Fruit fly (Drosophila melanogaster) whole organism, wandering third instar larva: ENCODE results near the gene LysRS.

Experiments used
- Abd-B ChIP-seq: fragments of >200 bp; optimal IDR thresholded peaks from 2 replicates; lab custom pipeline; 2017; ENCODE audit warnings: missing biosample characterization, missing genetic modification characterization
- CG32264 ChIP-seq: fragments of 200-800 bp; sonication (Bioruptor generic); optimal IDR thresholded peaks from 2 replicates; lab custom pipeline; 2016; ENCODE audit warnings: missing biosample characterization, missing genetic modification characterization
- CG9705 ChIP-seq: fragments of 200-800 bp; sonication (Bioruptor generic); optimal IDR thresholded peaks from 2 replicates; lab custom pipeline; 2018; ENCODE audit warnings: missing biosample characterization, mild to moderate bottlenecking, missing genetic modification characterization
- CrebA ChIP-seq: fragments of 200-800 bp; sonication (Bioruptor generic); optimal IDR thresholded peaks from 2 replicates; lab custom pipeline; 2016; ENCODE audit warnings: missing biosample characterization, mild to moderate bottlenecking, missing genetic modification characterization, borderline replicate concordance
- Dfd ChIP-seq: fragments of >200 bp; optimal IDR thresholded peaks from 2 replicates; lab custom pipeline; 2017; ENCODE audit warnings: missing biosample characterization, missing genetic modification characterization
- Dif ChIP-seq: fragments of 200-275, 200-300 bp; sonication (Bioruptor generic); optimal IDR thresholded peaks from 2 replicates; lab custom pipeline; 2018; ENCODE audit warnings: missing biosample characterization, missing genetic modification characterization; ENCODE audit not compliant: partially characterized antibody
- GATAd ChIP-seq: sonication (Bioruptor generic); optimal IDR thresholded peaks from 2 replicates; lab custom pipeline; 2016; ENCODE audit warnings: missing biosample characterization, missing genetic modification characterization
- HLH106 ChIP-seq: fragments of 200-800 bp; optimal IDR thresholded peaks from 3 replicates; lab custom pipeline; 2019; ENCODE audit warnings: missing biosample characterization, mild to moderate bottlenecking, missing genetic modification characterization, moderate library complexity
- Hnf4 ChIP-seq: fragments of 200-800 bp; sonication (Bioruptor generic); optimal IDR thresholded peaks from 2 replicates; lab custom pipeline; 2016; ENCODE audit warnings: missing biosample characterization, mild to moderate bottlenecking, missing genetic modification characterization
- Hr78 ChIP-seq: fragments of >200 bp; optimal IDR thresholded peaks from 2 replicates; lab custom pipeline; 2017; ENCODE audit warnings: missing biosample characterization, missing genetic modification characterization
- Hr83 ChIP-seq: fragments of 200-300 bp; sonication (Bioruptor generic); optimal IDR thresholded peaks from 2 replicates; lab custom pipeline; 2016; ENCODE audit warnings: missing biosample characterization, mild to moderate bottlenecking, missing genetic modification characterization, moderate library complexity; ENCODE audit not compliant: poor library complexity, severe bottlenecking
- Jra ChIP-seq: sonication (Bioruptor generic); optimal IDR thresholded peaks from 2 replicates; lab custom pipeline; 2016; ENCODE audit warnings: missing biosample characterization, missing genetic modification characterization
- Mio ChIP-seq: sonication (Bioruptor generic); optimal IDR thresholded peaks from 2 replicates; lab custom pipeline; 2016; ENCODE audit warnings: missing biosample characterization, missing genetic modification characterization
- Myc ChIP-seq: fragments of >200 bp; optimal IDR thresholded peaks from 2 replicates; lab custom pipeline; 2017
- N ChIP-seq: fragments of >200 bp; optimal IDR thresholded peaks from 2 replicates; lab custom pipeline; 2018; ENCODE audit warnings: missing biosample characterization, missing external identifiers, missing genetic modification characterization
- OdsH ChIP-seq: fragments of 200-800 bp; sonication (Bioruptor generic); optimal IDR thresholded peaks from 2 replicates; lab custom pipeline; 2016; ENCODE audit warnings: missing biosample characterization, mild to moderate bottlenecking, missing genetic modification characterization
- Rel ChIP-seq, 2 experiments: fragments of 200-800 bp; sonication (Bioruptor generic) in 1 of 2; optimal IDR thresholded peaks; 2 replicates in 1 of 2; 3 replicates in 1 of 2; lab custom pipeline; 2016 to 2019; ENCODE audit warnings: mild to moderate bottlenecking in 2 of 2, missing biosample characterization in 2 of 2, missing genetic modification characterization in 2 of 2, moderate library complexity in 1 of 2
- Sp1 ChIP-seq: fragments of 200-800 bp; sonication (Bioruptor generic); optimal IDR thresholded peaks from 3 replicates; lab custom pipeline; 2019; ENCODE audit warnings: missing biosample characterization, mild to moderate bottlenecking, missing genetic modification characterization, moderate library complexity
- Vsx2 ChIP-seq: fragments of 200-300, 225-300 bp; sonication (Bioruptor generic); optimal IDR thresholded peaks from 2 replicates; lab custom pipeline; 2018; ENCODE audit warnings: missing biosample characterization, missing genetic modification characterization; ENCODE audit not compliant: partially characterized antibody
- br ChIP-seq: fragments of 200-800 bp; sonication (Bioruptor generic); optimal IDR thresholded peaks from 2 replicates; lab custom pipeline; 2016; ENCODE audit warnings: missing biosample characterization, missing genetic modification characterization
- brk ChIP-seq: fragments of 200-800 bp; sonication (Bioruptor generic); optimal IDR thresholded peaks from 2 replicates; lab custom pipeline; 2016; ENCODE audit warnings: missing biosample characterization, mild to moderate bottlenecking, missing genetic modification characterization
- dmrt93B ChIP-seq: fragments of 200-800 bp; sonication (Bioruptor generic); optimal IDR thresholded peaks from 2 replicates; lab custom pipeline; 2018; ENCODE audit warnings: missing biosample characterization, mild to moderate bottlenecking, missing genetic modification characterization
- dsf ChIP-seq: sonication (Bioruptor generic); optimal IDR thresholded peaks from 2 replicates; lab custom pipeline; 2016; ENCODE audit warnings: missing biosample characterization, missing genetic modification characterization, borderline replicate concordance
- ey ChIP-seq: fragments of 200-800 bp; sonication (Bioruptor generic); optimal IDR thresholded peaks from 2 replicates; lab custom pipeline; 2016; ENCODE audit warnings: missing biosample characterization, missing genetic modification characterization
- foxo ChIP-seq, 2 experiments: fragments of 200-800 bp; sonication (Bioruptor generic); optimal IDR thresholded peaks; 2 replicates in 1 of 2; 3 replicates in 1 of 2; lab custom pipeline; 2016 to 2017; ENCODE audit warnings: missing biosample characterization in 2 of 2, missing genetic modification characterization in 2 of 2
- fru ChIP-seq: fragments of 200-800 bp; sonication (Bioruptor generic); optimal IDR thresholded peaks from 3 replicates; lab custom pipeline; 2016; ENCODE audit warnings: missing biosample characterization, mild to moderate bottlenecking, missing genetic modification characterization
- h ChIP-seq: fragments of 200-800 bp; sonication (Bioruptor generic); optimal IDR thresholded peaks from 3 replicates; lab custom pipeline; 2016; ENCODE audit warnings: missing biosample characterization, mild to moderate bottlenecking, missing genetic modification characterization
- jim ChIP-seq: fragments of 175-275, 200-325 bp; sonication (Bioruptor generic); optimal IDR thresholded peaks from 2 replicates; lab custom pipeline; 2016; ENCODE audit warnings: missing biosample characterization, mild to moderate bottlenecking, missing genetic modification characterization
- lola ChIP-seq: fragments of >200 bp; optimal IDR thresholded peaks from 2 replicates; lab custom pipeline; 2017; ENCODE audit warnings: missing biosample characterization, missing genetic modification characterization
- psq ChIP-seq: fragments of 200-800 bp; sonication (Bioruptor generic); optimal IDR thresholded peaks from 3 replicates; lab custom pipeline; 2017; ENCODE audit warnings: missing biosample characterization, mild to moderate bottlenecking, missing genetic modification characterization, moderate library complexity
- rgr ChIP-seq: fragments of 200-800 bp; sonication (Bioruptor generic); optimal IDR thresholded peaks from 3 replicates; lab custom pipeline; 2016; ENCODE audit warnings: missing biosample characterization, mild to moderate bottlenecking, missing genetic modification characterization
- sage ChIP-seq: fragments of 200-800 bp; sonication (Bioruptor generic); optimal IDR thresholded peaks from 2 replicates; lab custom pipeline; 2016; ENCODE audit warnings: missing biosample characterization, mild to moderate bottlenecking, missing genetic modification characterization
- sv ChIP-seq: fragments of 200-800 bp; sonication (Bioruptor generic); optimal IDR thresholded peaks from 3 replicates; lab custom pipeline; 2016; ENCODE audit warnings: missing biosample characterization, missing genetic modification characterization
- tai ChIP-seq: sonication (Bioruptor generic); optimal IDR thresholded peaks from 2 replicates; lab custom pipeline; 2016; ENCODE audit warnings: missing biosample characterization, missing genetic modification characterization
- woc ChIP-seq: sonication (Bioruptor generic); optimal IDR thresholded peaks from 2 replicates; lab custom pipeline; 2016; ENCODE audit warnings: missing biosample characterization, mild to moderate bottlenecking, missing genetic modification characterization

The LysRS gene

DNA sequence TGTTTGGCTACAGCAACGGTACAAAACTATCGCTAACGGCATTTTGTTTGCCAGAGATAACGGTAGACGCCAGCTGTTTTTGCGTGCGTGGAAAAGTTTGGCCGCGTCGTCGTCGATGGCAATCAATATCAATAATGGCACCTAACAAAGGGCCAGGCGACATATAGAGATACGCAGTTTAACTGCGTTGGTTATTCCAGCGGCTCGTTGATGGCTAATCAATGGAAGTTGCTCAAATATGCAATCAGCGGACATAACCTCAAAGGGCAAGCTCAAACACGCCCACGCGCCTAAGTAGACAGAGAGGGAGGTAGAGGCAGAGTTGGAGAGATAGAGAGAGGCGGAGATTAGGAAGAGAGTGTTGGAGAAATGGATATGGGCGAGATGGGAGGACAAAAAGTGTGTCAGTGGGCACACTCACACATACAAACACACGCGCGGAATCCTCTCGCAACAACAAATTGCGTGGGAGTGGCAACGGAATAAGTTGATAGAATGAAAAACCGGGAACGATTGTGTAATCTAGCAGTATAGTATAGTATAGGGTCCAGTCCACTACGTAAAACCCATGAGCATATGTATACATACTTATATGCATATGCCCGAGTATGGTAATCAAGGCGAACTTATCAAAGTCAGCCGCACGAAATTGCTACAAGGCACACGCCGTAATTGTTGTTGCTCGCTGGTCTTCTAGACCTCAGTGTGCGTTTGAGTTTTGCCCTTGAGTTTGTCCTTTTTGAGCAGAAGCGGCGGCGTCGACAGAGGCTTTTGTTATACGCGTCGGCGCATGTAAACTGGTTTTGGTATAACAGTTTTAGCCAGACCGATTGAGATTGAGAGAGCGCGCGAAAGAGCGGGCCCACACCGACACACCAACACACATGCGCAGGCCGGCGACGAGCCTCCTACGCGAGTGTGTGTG is 9.3 kb downstream of the LysRS start:
- peak; percentile 55 for TF ChIP-seq Dif (GFP tag; lab: Kevin White, UChicago)
- TF ChIP-seq N (GFP tag; lab: Kevin White, UChicago): no peak
- TF ChIP-seq Jra: no peak
- no peak for TF ChIP-seq Hr83
- no peak for TF ChIP-seq Abd-B (GFP tag; lab: Kevin White, UChicago)
- TF ChIP-seq fru: no peak
- peak; percentile 28 for TF ChIP-seq h (GFP tag; lab: Kevin White, UChicago)
- TF ChIP-seq psq (GFP tag; lab: Kevin White, UChicago): no peak
- TF ChIP-seq Rel (GFP tag; optimal IDR thresholded peaks at IDR 0.05; lab: Kevin White, UChicago): no peak
- peak; percentile 2 for TF ChIP-seq Rel (tag; optimal IDR thresholded peaks at IDR 0.05; lab: Kevin White, UChicago)
- TF ChIP-seq, all 38 proteins: peak for 3

DNA sequence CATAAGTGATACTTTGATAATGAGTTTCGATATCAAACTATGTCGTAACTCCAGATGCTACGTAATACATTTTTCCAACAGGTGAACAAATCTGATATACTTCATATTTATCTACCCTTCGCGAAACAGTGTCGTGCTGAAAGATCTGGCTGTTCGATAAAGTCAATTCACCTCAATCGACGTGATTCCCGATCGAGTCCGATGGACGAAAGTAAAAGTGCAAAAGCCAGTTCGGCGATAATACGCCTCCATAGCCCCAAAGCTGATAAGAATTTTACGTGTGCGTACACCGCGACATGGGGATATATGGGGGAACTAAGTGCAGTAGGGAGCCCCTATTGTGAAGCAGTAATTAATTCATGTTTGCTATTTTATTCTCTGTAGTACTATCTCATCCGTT is 10.6 kb downstream of the LysRS start:
- no peak for TF ChIP-seq CG32264 (GFP tag; lab: Kevin White, UChicago)
- no peak for TF ChIP-seq dmrt93B
- TF ChIP-seq Rel (GFP tag; optimal IDR thresholded peaks at IDR 0.05; lab: Kevin White, UChicago): no peak
- peak; percentile 89 for TF ChIP-seq Rel (tag; optimal IDR thresholded peaks at IDR 0.05; lab: Kevin White, UChicago)
- no peak for TF ChIP-seq Jra
- TF ChIP-seq h (GFP tag; lab: Kevin White, UChicago): peak; percentile 21
- TF ChIP-seq woc: no peak

DNA sequence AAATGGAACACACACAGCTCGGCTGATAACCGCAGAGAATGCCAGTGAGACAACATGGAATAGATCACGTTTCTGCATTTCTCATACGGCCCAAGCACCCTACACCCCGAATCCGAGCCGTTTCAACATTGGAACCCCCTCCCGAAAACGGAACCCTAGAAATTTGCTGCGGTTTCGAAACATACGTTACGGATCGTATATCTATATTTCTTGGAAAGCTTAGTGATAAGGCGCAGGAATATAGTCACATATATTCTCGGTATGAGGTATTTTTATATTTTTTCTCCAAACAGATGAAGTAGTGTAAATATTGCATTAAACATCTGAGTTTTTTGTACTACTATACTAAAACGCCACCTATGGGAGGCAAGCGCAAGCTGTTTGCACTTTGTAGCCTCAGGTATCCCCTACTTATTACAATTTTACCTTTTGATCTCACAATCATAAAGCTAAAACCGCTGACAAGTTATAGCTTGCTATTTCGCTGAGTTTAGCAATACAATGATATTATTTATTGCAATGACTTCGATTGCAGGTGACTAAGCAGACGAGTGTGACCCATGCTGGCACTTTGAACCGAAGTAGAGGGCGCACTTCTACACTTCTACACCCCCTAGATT is 13.3 kb downstream of the LysRS start:
- no peak for TF ChIP-seq sv (GFP tag; lab: Kevin White, UChicago)

DNA sequence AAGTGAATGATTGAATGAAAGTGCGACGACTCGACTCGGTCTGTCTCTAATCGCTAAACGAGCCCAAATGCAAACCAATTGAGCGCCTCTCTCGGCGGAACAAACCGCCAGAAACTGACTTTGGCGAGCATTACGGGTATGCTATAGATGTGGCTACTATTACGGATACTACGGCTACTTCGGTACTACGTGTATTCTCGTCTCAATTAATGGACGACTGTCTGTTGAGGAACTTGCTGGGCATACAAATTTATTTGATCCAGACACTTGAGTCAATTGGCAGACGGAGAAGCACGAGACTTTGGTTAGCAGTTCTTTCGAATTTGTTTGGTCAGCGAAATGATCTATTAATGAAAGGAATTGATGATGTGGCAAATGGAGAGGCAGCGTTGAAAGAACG is 14.2 kb downstream of the LysRS start:
- TF ChIP-seq Dfd (GFP tag; lab: Kevin White, UChicago) (no peak), ey (GFP tag; lab: Kevin White, UChicago) (no peak), dsf (GFP tag; lab: Kevin White, UChicago) (no peak), Jra (no peak)
- TF ChIP-seq, all 38 proteins: peak for 0

DNA sequence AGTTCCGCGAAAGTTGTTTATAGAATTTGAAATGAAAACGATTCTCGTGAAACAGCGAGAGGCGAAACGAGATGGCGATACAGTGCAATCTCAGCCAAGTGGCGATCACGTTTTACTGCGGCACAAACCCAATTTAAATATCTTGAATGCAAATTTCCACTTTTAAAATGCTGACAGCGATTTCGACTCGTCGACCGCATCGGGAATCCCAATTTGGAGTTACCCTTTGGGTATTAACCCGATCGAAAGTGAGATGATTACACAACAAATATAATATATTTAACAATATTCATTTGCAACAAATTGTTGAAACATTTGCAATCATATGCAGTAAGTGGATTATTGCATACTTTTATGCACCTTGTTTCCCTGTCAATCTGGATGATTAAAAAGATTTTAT is 18.1 kb downstream of the LysRS start:
- TF ChIP-seq N (GFP tag; lab: Kevin White, UChicago): no peak
- TF ChIP-seq Rel (GFP tag; optimal IDR thresholded peaks at IDR 0.05; lab: Kevin White, UChicago): no peak
- TF ChIP-seq Rel (tag; optimal IDR thresholded peaks at IDR 0.05; lab: Kevin White, UChicago): peak; percentile 93

DNA sequence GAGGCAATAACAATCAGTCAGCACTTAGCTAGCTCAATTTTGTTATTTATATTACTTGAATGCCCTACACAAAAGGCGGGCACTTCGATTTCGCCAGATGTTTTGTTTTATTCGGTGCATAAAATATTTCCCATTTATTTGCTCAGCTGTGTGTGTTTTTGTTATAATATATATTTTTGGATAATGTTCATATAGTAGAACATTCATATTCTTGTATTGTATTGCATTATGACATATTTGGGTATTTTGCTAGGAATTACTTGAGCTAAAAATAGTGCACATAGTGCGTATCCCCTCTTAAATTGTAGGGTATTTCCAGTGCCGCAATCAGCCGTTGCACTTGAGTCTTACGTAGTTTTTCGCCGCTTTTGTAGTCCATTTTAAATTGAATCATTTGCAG is 18.8 kb downstream of the LysRS start:
- TF ChIP-seq tai (GFP tag; lab: Kevin White, UChicago) (no peak), woc (peak; percentile 30), Hr83 (no peak), N (GFP tag; lab: Kevin White, UChicago) (no peak), Hr78 (GFP tag; lab: Kevin White, UChicago) (no peak), CG32264 (GFP tag; lab: Kevin White, UChicago) (no peak), Sp1 (GFP tag; lab: Kevin White, UChicago) (peak; percentile 63), brk (GFP tag; lab: Kevin White, UChicago) (peak; percentile 48), Dif (GFP tag; lab: Kevin White, UChicago) (no peak), CG9705 (GFP tag; lab: Kevin White, UChicago) (no peak), rgr (GFP tag; lab: Kevin White, UChicago) (peak; percentile 61), br (GFP tag; lab: Kevin White, UChicago) (peak; percentile 50), lola (GFP tag; lab: Kevin White, UChicago) (no peak), jim (GFP tag; lab: Kevin White, UChicago) (no peak), sage (GFP tag; lab: Kevin White, UChicago) (peak; percentile 7), h (GFP tag; lab: Kevin White, UChicago) (peak; percentile 65), Rel (GFP tag; optimal IDR thresholded peaks at IDR 0.05; lab: Kevin White, UChicago) (no peak), Rel (tag; optimal IDR thresholded peaks at IDR 0.05; lab: Kevin White, UChicago) (no peak), Dfd (GFP tag; lab: Kevin White, UChicago) (no peak), GATAd (GFP tag; lab: Kevin White, UChicago) (no peak), CrebA (no peak), Hnf4 (GFP tag; lab: Kevin White, UChicago) (peak; percentile 16), OdsH (GFP tag; lab: Kevin White, UChicago) (peak; percentile 24), dmrt93B (peak; percentile 43), Myc (no peak), Jra (no peak), HLH106 (tag; lab: Kevin White, UChicago) (peak; percentile 66), Vsx2 (GFP tag; lab: Kevin White, UChicago) (no peak), Mio (GFP tag; lab: Kevin White, UChicago) (no peak), foxo (GFP tag; optimal IDR thresholded peaks at IDR 0.05; lab: Kevin White, UChicago) (peak in 1 of 2 experiments; percentile 70), fru (peak; percentile 45)
